Worm (Caenorhabditis elegans) whole organism, early embryonic: ENCODE results near the gene knl-1.

Source experiments
- B0310.2 ChIP-seq: sonication (generic microtip); optimal IDR thresholded peaks from 2 replicates; lab custom pipeline; 2016; ENCODE audit warnings: mild to moderate bottlenecking, missing genetic modification characterization, missing compliant biosample characterization
- F13C5.2 ChIP-seq: sonication (generic microtip); optimal IDR thresholded peaks from 2 replicates; lab custom pipeline; 2017; ENCODE audit warnings: mild to moderate bottlenecking, missing genetic modification characterization, inconsistent platforms, missing compliant biosample characterization
- ama-1 ChIP-seq: fragments of 150-350 bp; optimal IDR thresholded peaks from 2 replicates; lab custom pipeline; 2014
- ceh-13 ChIP-seq: fragments of 200-800 bp; sonication (Bioruptor generic); optimal IDR thresholded peaks from 2 replicates; lab custom pipeline; 2018; ENCODE audit warnings: mild to moderate bottlenecking, missing genetic modification characterization, missing compliant biosample characterization
- ceh-36 ChIP-seq: sonication (generic microtip); optimal IDR thresholded peaks from 2 replicates; lab custom pipeline; 2016; ENCODE audit warnings: missing genetic modification characterization, inconsistent platforms, missing compliant biosample characterization
- ets-7 ChIP-seq: sonication (generic microtip); optimal IDR thresholded peaks from 2 replicates; lab custom pipeline; 2016; ENCODE audit warnings: missing genotype, missing genetic modification characterization, missing compliant biosample characterization
- flt-1 ChIP-seq: fragments of 200-800 bp; sonication (Bioruptor generic); IDR thresholded peaks from 2 replicates; pipeline ENCODE4 v1.3.6; 2022; ENCODE audit warnings: missing genetic modification characterization, missing compliant biosample characterization
- hmbx-1 ChIP-seq: sonication (generic microtip); optimal IDR thresholded peaks from 2 replicates; lab custom pipeline; 2016; ENCODE audit warnings: mild to moderate bottlenecking, missing genetic modification characterization, missing compliant biosample characterization
- hmg-4 ChIP-seq: fragments of 200-800 bp; sonication (Bioruptor generic); optimal IDR thresholded peaks from 2 replicates; lab custom pipeline; 2018; ENCODE audit warnings: mild to moderate bottlenecking, missing genetic modification characterization, missing compliant biosample characterization
- hnd-1 ChIP-seq: sonication (generic microtip); optimal IDR thresholded peaks from 2 replicates; lab custom pipeline; 2016; ENCODE audit warnings: missing genetic modification characterization, missing compliant biosample characterization
- pes-1 ChIP-seq: fragments of 200-800 bp; sonication (Bioruptor generic); IDR thresholded peaks from 2 replicates; pipeline ENCODE4 v1.3.6; 2022; ENCODE audit warnings: missing genetic modification reagents, missing genetic modification characterization, missing compliant biosample characterization
- scrt-1 ChIP-seq: fragments of 200-800 bp; sonication (Bioruptor generic); IDR thresholded peaks from 2 replicates; pipeline ENCODE4 v1.3.6; 2022; ENCODE audit warnings: missing genetic modification characterization, missing compliant biosample characterization
- tbx-11 ChIP-seq: fragments of 200-800 bp; sonication (Bioruptor generic); IDR thresholded peaks from 2 replicates; pipeline ENCODE4 v1.3.6; 2022; ENCODE audit warnings: missing genetic modification characterization, missing compliant biosample characterization
- tra-4 ChIP-seq: sonication (generic microtip); optimal IDR thresholded peaks from 2 replicates; lab custom pipeline; 2017; ENCODE audit warnings: missing genetic modification characterization, missing compliant biosample characterization

DNA sequence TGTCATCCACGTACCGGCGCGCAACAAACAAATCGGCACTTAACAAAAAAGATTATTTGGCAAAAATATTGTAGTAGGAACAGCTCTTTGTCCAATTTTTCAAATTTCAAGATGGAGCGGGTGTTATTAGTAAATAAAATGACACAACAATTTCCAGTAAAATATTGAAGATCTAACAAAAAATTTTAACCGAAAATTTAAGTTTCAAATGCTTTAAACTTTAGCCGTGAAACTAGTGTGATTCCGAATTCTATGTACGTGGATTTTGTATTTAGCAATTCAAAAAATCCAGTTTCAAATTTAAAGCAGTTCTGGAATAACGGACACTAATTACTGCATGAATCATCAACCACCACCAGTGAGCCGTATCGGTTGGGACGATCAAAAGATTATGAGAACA lies 47.7 kb upstream of the knl-1 start, which contains the start of gene snb-5:
- TF ChIP-seq B0310.2 (tag; lab: Kevin White, UChicago), result no peak
- TF ChIP-seq ets-7 (tag; lab: Kevin White, UChicago), result no peak
- TF ChIP-seq ama-1 (lab: Kevin White, UChicago), result no peak
- TF ChIP-seq hnd-1, result no peak
- TF ChIP-seq hmbx-1, result no peak
- no peak for TF ChIP-seq scrt-1 (GFP tag; lab: Robert Waterston, UW)
- no peak for TF ChIP-seq ceh-13 (GFP tag; lab: Kevin White, UChicago)
- no peak for TF ChIP-seq F13C5.2
- no peak for TF ChIP-seq tbx-11 (GFP tag; lab: Robert Waterston, UW)
- no peak for TF ChIP-seq ceh-36
- no peak for TF ChIP-seq tra-4 (tag; lab: Kevin White, UChicago)
- no peak for TF ChIP-seq pes-1 (GFP tag; lab: Robert Waterston, UW)
- no peak for TF ChIP-seq hmg-4
- no peak for TF ChIP-seq flt-1 (GFP tag; lab: Robert Waterston, UW)
